Worm (Caenorhabditis elegans): ENCODE results near the gene cpf-2.
A peak's percentile ranks its signal among the peaks of the same experiment; 100 is the strongest.

ce11 chrIII:13313788-13314187 lies 45.1 kb upstream of the cpf-2 start, which contains the start of gene Y43F4B.10:
- TF ChIP-seq unc-62 (GFP tag; optimal IDR thresholded peaks at IDR 0.05) (no peak), ceh-43 (GFP tag; optimal IDR thresholded peaks at IDR 0.05) (no peak), elt-1 (tag; optimal IDR thresholded peaks at IDR 0.05; ENCODE audit: borderline replicate concordance, insufficient read depth) (no peak), ces-1 (GFP tag; optimal IDR thresholded peaks at IDR 0.05) (peak; percentile 65), cnd-1 (tag; optimal IDR thresholded peaks at IDR 0.05) (no peak), blmp-1 (tag; optimal IDR thresholded peaks at IDR 0.05) (no peak)
